Fruit fly (Drosophila melanogaster): Measurements from ENCODE around the gene CheB38a.

CheB38a gene

DNA sequence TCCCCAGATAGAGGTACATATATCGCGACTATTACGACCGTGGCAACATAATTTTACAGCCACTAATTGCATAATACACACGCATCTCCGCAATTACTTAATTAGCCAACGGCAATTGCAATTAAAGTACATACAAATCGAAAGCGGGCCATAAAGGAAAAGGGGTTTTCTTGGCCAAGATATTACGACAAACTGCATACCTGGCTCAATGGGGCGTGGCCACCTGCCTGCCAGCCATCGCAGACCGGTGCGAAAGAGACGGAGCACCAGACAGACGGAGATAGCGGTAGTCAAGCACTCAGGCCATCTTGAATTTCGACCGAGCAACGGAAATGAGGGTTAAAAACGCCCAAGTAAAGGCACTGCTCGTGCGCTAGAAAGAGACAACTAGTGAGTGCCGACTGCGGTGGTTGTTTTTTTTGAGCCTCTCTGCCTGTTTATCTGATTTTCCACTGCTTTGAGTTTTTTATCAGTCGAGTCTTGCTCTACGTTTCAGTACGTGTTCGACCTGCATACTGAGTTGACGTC lies 48.0 kb downstream of the CheB38a start, which contains the start of gene cad (continued):
- TF ChIP-seq seq (GFP tag; IDR thresholded peaks at IDR 0.05) = peak; percentile 99
- TF ChIP-seq sd (tag; optimal IDR thresholded peaks at IDR 0.05) = peak; percentile 59
- TF ChIP-seq CG10274 (GFP tag; optimal IDR thresholded peaks at IDR 0.05) = no peak
- TF ChIP-seq CG5245 (GFP tag; optimal IDR thresholded peaks at IDR 0.05) = no peak
- TF ChIP-seq slbo (GFP tag; IDR thresholded peaks at IDR 0.05) = peak; percentile 5; the same call in 1 of the 2 replicates
- peak; percentile 61 for TF ChIP-seq Jarid2 (GFP tag; optimal IDR thresholded peaks at IDR 0.05)
- no peak for TF ChIP-seq CG8290 (GFP tag; optimal IDR thresholded peaks at IDR 0.05)
- peak in 1 of 2 experiments; percentile 36 for TF ChIP-seq CG8290 (tag; optimal IDR thresholded peaks at IDR 0.05)
- TF ChIP-seq CG3838 (GFP tag; optimal IDR thresholded peaks at IDR 0.05) = no peak
- peak; percentile 40 for TF ChIP-seq caup (GFP tag; optimal IDR thresholded peaks at IDR 0.05; ENCODE audit: severe bottlenecking)
- no peak for TF ChIP-seq ind (GFP tag; optimal IDR thresholded peaks at IDR 0.05)
- no peak for TF ChIP-seq CG7963 (GFP tag; IDR thresholded peaks at IDR 0.05; ENCODE audit: partially characterized antibody)
- TF ChIP-seq CG14667 (GFP tag; IDR thresholded peaks at IDR 0.05) = no peak
- no peak for TF ChIP-seq CG14965 (GFP tag; optimal IDR thresholded peaks at IDR 0.05; ENCODE audit: borderline replicate concordance)
- no peak for TF ChIP-seq zfh2 (GFP tag; optimal IDR thresholded peaks at IDR 0.05)
- no peak for TF ChIP-seq CG4328 (GFP tag; optimal IDR thresholded peaks at IDR 0.05)
- TF ChIP-seq CG8089 (GFP tag; optimal IDR thresholded peaks at IDR 0.05) = no peak
- peak; percentile 59; the same call in 1 of the 2 replicates for TF ChIP-seq Bgb (GFP tag; IDR thresholded peaks at IDR 0.05; ENCODE audit: partially characterized antibody)
- TF ChIP-seq Atf-2 (GFP tag; optimal IDR thresholded peaks at IDR 0.05) = no peak
- TF ChIP-seq grn (GFP tag; optimal IDR thresholded peaks at IDR 0.05) = peak; percentile 97
- TF ChIP-seq CG6272 (GFP tag; IDR thresholded peaks at IDR 0.05) = no peak
- peak; percentile 22 for TF ChIP-seq NfI (GFP tag; optimal IDR thresholded peaks at IDR 0.05)
- peak; percentile 41; the same call in 1 of the 2 replicates for TF ChIP-seq CG3847 (GFP tag; IDR thresholded peaks at IDR 0.05)
- TF ChIP-seq Hmx (GFP tag; optimal IDR thresholded peaks at IDR 0.05) = no peak
- peak; percentile 30 for TF ChIP-seq gsb-n (tag; optimal IDR thresholded peaks at IDR 0.05)
- TF ChIP-seq CG10565 (GFP tag; optimal IDR thresholded peaks at IDR 0.05) = no peak
- no peak for TF ChIP-seq dysf (GFP tag; IDR thresholded peaks at IDR 0.05)
- TF ChIP-seq kay (GFP tag; optimal IDR thresholded peaks at IDR 0.05) = no peak
- TF ChIP-seq CG2678 (tag; optimal IDR thresholded peaks at IDR 0.05) = peak; percentile 15
- no peak for TF ChIP-seq CG11723 (GFP tag; optimal IDR thresholded peaks at IDR 0.05)
- TF ChIP-seq lab (GFP tag; optimal IDR thresholded peaks at IDR 0.05) = peak; percentile 61
- no peak for TF ChIP-seq CG11093 (GFP tag; IDR thresholded peaks at IDR 0.05)
- TF ChIP-seq CG9876 (GFP tag; optimal IDR thresholded peaks at IDR 0.05) = no peak
- peak; percentile 45 for TF ChIP-seq CG15514 (GFP tag; optimal IDR thresholded peaks at IDR 0.05)
- TF ChIP-seq HLH4C (GFP tag; IDR thresholded peaks at IDR 0.05; ENCODE audit: partially characterized antibody) = 0 out of 3 replicates have a peak, but pooled peaks have one; percentile 32
- 0 out of 3 replicates have a peak, but pooled peaks have one; percentile 25 for TF ChIP-seq vnd (GFP tag; IDR thresholded peaks at IDR 0.05; ENCODE audit: partially characterized antibody)
- TF ChIP-seq sqz (GFP tag; optimal IDR thresholded peaks at IDR 0.05) = peak; percentile 94
- peak; percentile 39 for TF ChIP-seq CG6765 (GFP tag; optimal IDR thresholded peaks at IDR 0.05)
- TF ChIP-seq zen2 (GFP tag; IDR thresholded peaks at IDR 0.05; ENCODE audit: partially characterized antibody) = no peak
- TF ChIP-seq lov (optimal IDR thresholded peaks at IDR 0.05) = no peak
- peak; percentile 56; the same call in 1 of the 3 replicates for TF ChIP-seq lov (GFP tag; IDR thresholded peaks at IDR 0.05)
- TF ChIP-seq Opbp (GFP tag; IDR thresholded peaks at IDR 0.05; ENCODE audit: partially characterized antibody) = no peak
- TF ChIP-seq ara (GFP tag; IDR thresholded peaks at IDR 0.05) = no peak
- TF ChIP-seq nerfin-2 (GFP tag; IDR thresholded peaks at IDR 0.05; ENCODE audit: partially characterized antibody) = no peak
- peak; percentile 77 for TF ChIP-seq oc (tag; optimal IDR thresholded peaks at IDR 0.05)
- peak; percentile 25 for TF ChIP-seq CG1603 (tag; optimal IDR thresholded peaks at IDR 0.05)
- no peak for TF ChIP-seq CG14014 (GFP tag; IDR thresholded peaks at IDR 0.05)
- peak; percentile 58 for TF ChIP-seq CoRest (tag; optimal IDR thresholded peaks at IDR 0.05)
- TF ChIP-seq CG8281 (tag; optimal IDR thresholded peaks at IDR 0.05) = no peak

All from whole organism, embryonic.